Worm (Caenorhabditis elegans) whole organism, young adult: ENCODE measurements around the gene Y17D7B.10.

Experiments used
- B0019.2 ChIP-seq: fragments of 200-800 bp; sonication (Bioruptor generic); conservative IDR thresholded peaks from 2 replicates; pipeline ENCODE4 v1.3.6; 2022; ENCODE audit warnings: missing genetic modification reagents, missing genetic modification characterization, missing compliant biosample characterization
- B0035.1 ChIP-seq: sonication (generic microtip); optimal IDR thresholded peaks from 2 replicates; lab custom pipeline; 2016; ENCODE audit warnings: missing genetic modification characterization, mild to moderate bottlenecking, missing compliant biosample characterization, missing genotype, missing genetic modification reagents
- B0336.3 ChIP-seq: fragments of 200-800 bp; sonication (Bioruptor generic); IDR thresholded peaks from 2 replicates; pipeline ENCODE4 v1.3.6; 2022; ENCODE audit warnings: missing genetic modification characterization, missing compliant biosample characterization
- C17E4.6 ChIP-seq: fragments of 200-800 bp; sonication (Bioruptor generic); IDR thresholded peaks from 2 replicates; pipeline ENCODE4 v1.3.6; 2022; ENCODE audit warnings: missing genetic modification reagents, missing genetic modification characterization, missing compliant biosample characterization
- F37B4.10 ChIP-seq: fragments of 200-800 bp; sonication (Bioruptor generic); IDR thresholded peaks from 2 replicates; pipeline ENCODE4 v1.3.6; 2022; ENCODE audit warnings: missing genetic modification characterization, missing compliant biosample characterization
- F49E8.2 ChIP-seq: sonication (generic microtip); optimal IDR thresholded peaks from 3 replicates; lab custom pipeline; 2017; ENCODE audit warnings: missing genetic modification characterization, mild to moderate bottlenecking, missing compliant biosample characterization, antibody characterized with exemption, moderate library complexity; ENCODE audit not compliant: insufficient read depth
- F52B5.7 ChIP-seq: sonication (generic microtip); optimal IDR thresholded peaks from 2 replicates; lab custom pipeline; 2016; ENCODE audit warnings: mild to moderate bottlenecking, missing genetic modification characterization, missing compliant biosample characterization
- T26A5.8 ChIP-seq: sonication (generic microtip); optimal IDR thresholded peaks from 2 replicates; lab custom pipeline; 2016; ENCODE audit warnings: missing genetic modification characterization, missing compliant biosample characterization
- Y56A3A.18 ChIP-seq: fragments of 200-800 bp; sonication (Bioruptor generic); IDR thresholded peaks from 2 replicates; pipeline ENCODE4 v1.3.6; 2022; ENCODE audit warnings: missing genetic modification reagents, missing genetic modification characterization, missing compliant biosample characterization
- ZK185.1 ChIP-seq: sonication (generic microtip); optimal IDR thresholded peaks from 2 replicates; lab custom pipeline; 2016; ENCODE audit warnings: mild to moderate bottlenecking, missing genetic modification characterization, missing compliant biosample characterization; ENCODE audit not compliant: poor library complexity, severe bottlenecking
- akir-1 ChIP-seq: fragments of 200-800 bp; sonication (Bioruptor generic); optimal IDR thresholded peaks from 2 replicates; lab custom pipeline; 2018; ENCODE audit warnings: mild to moderate bottlenecking, missing genetic modification characterization, moderate library complexity, missing compliant biosample characterization
- aptf-2 ChIP-seq: fragments of 200-800 bp; sonication (Bioruptor generic); conservative IDR thresholded peaks from 2 replicates; pipeline ENCODE4 v1.3.6; 2022; ENCODE audit warnings: missing genetic modification reagents, missing genetic modification characterization, missing compliant biosample characterization
- attf-3 ChIP-seq: fragments of 200-800 bp; sonication (Bioruptor generic); conservative IDR thresholded peaks from 2 replicates; pipeline ENCODE4 v1.3.6; 2022; ENCODE audit warnings: missing genetic modification reagents, missing genetic modification characterization, missing compliant biosample characterization
- attf-5 ChIP-seq: fragments of 200-800 bp; sonication (Bioruptor generic); optimal IDR thresholded peaks from 2 replicates; lab custom pipeline; 2018; ENCODE audit warnings: mild to moderate bottlenecking, missing genetic modification characterization, missing compliant biosample characterization
- cebp-2 ChIP-seq: fragments of 200-800 bp; sonication (Bioruptor generic); IDR thresholded peaks from 2 replicates; pipeline ENCODE4 v1.3.6; 2022; ENCODE audit warnings: missing genetic modification characterization, missing compliant biosample characterization
- ceh-100 ChIP-seq: fragments of 200-800 bp; sonication (Bioruptor generic); IDR thresholded peaks from 2 replicates; pipeline ENCODE4 v1.3.6; 2022; ENCODE audit warnings: missing genetic modification reagents, missing genetic modification characterization, missing compliant biosample characterization
- ceh-40 ChIP-seq: fragments of 200-800 bp; sonication (Bioruptor generic); IDR thresholded peaks from 2 replicates; pipeline ENCODE4 v1.3.6; 2022; ENCODE audit warnings: missing genetic modification characterization, missing compliant biosample characterization
- die-1 ChIP-seq: sonication (generic microtip); optimal IDR thresholded peaks from 2 replicates; lab custom pipeline; 2016; ENCODE audit warnings: missing genotype, mild to moderate bottlenecking, missing genetic modification characterization, missing compliant biosample characterization
- efl-1 ChIP-seq: fragments of 150-350 bp; optimal IDR thresholded peaks from 2 replicates; lab custom pipeline; 2014; ENCODE audit warnings: missing biosample characterization, missing genetic modification reagents, missing genetic modification characterization
- ets-4 ChIP-seq: fragments of 200-800 bp; sonication (Bioruptor generic); optimal IDR thresholded peaks from 2 replicates; lab custom pipeline; 2018; ENCODE audit warnings: mild to moderate bottlenecking, missing genetic modification characterization, missing compliant biosample characterization
- him-1 ChIP-seq: sonication (generic microtip); optimal IDR thresholded peaks from 2 replicates; lab custom pipeline; 2016; ENCODE audit warnings: missing genotype, missing genetic modification reagents, missing genetic modification characterization, missing compliant biosample characterization
- hlh-26 ChIP-seq: fragments of 200-800 bp; sonication (Bioruptor generic); conservative IDR thresholded peaks from 2 replicates; pipeline ENCODE4 v1.3.6; 2022; ENCODE audit warnings: missing genetic modification reagents, missing genetic modification characterization, missing compliant biosample characterization
- hmg-1.2 ChIP-seq: fragments of 200-800 bp; sonication (Bioruptor generic); IDR thresholded peaks from 2 replicates; pipeline ENCODE4 v1.3.6; 2022; ENCODE audit warnings: missing genetic modification reagents, missing genetic modification characterization, missing compliant biosample characterization
- lag-1 ChIP-seq: fragments of 200-800 bp; sonication (Bioruptor generic); IDR thresholded peaks from 2 replicates; pipeline ENCODE4 v1.3.6; 2022; ENCODE audit warnings: missing genetic modification reagents, missing genetic modification characterization, missing compliant biosample characterization
- let-607 ChIP-seq, 2 experiments: fragments of 200-800 bp in 1 of 2; sonication (Bioruptor generic) in 1 of 2; sonication (generic microtip) in 1 of 2; optimal IDR thresholded peaks; 2 replicates each; lab custom pipeline; 2016 to 2018; ENCODE audit warnings: mild to moderate bottlenecking in 2 of 2, missing compliant biosample characterization in 2 of 2, missing genetic modification characterization in 2 of 2, moderate library complexity in 2 of 2, missing genotype in 1 of 2
- lin-26 ChIP-seq: fragments of 200-800 bp; sonication (Bioruptor generic); IDR thresholded peaks from 2 replicates; pipeline ENCODE4 v1.3.6; 2022; ENCODE audit warnings: missing genetic modification reagents, missing genetic modification characterization, missing compliant biosample characterization
- lin-35 ChIP-seq, 3 experiments: fragments of 150-350 bp in 2 of 3; sonication (generic microtip) in 1 of 3; optimal IDR thresholded peaks; 2 replicates each; lab custom pipeline; 2014 to 2018; ENCODE audit warnings: missing biosample characterization in 3 of 3, missing genetic modification characterization in 3 of 3, missing genetic modification reagents in 3 of 3
- lir-1 ChIP-seq: fragments of 200-800 bp; sonication (Bioruptor generic); conservative IDR thresholded peaks from 2 replicates; pipeline ENCODE4 v1.3.6; 2022; ENCODE audit warnings: missing genetic modification reagents, missing genetic modification characterization, missing compliant biosample characterization
- madf-6 ChIP-seq: fragments of 200-800 bp; sonication (Bioruptor generic); IDR thresholded peaks from 2 replicates; pipeline ENCODE4 v1.3.6; 2022; ENCODE audit warnings: missing genetic modification reagents, missing genetic modification characterization, missing compliant biosample characterization
- madf-8 ChIP-seq: fragments of 200-800 bp; sonication (Bioruptor generic); conservative IDR thresholded peaks from 2 replicates; pipeline ENCODE4 v1.3.6; 2022; ENCODE audit warnings: missing genetic modification reagents, missing genetic modification characterization, missing compliant biosample characterization
- mcd-1 ChIP-seq: fragments of 200-800 bp; sonication (Bioruptor generic); IDR thresholded peaks from 2 replicates; pipeline ENCODE4 v1.3.6; 2022; ENCODE audit warnings: missing genetic modification reagents, missing genetic modification characterization, missing compliant biosample characterization
- mel-28 ChIP-seq: sonication (generic microtip); optimal IDR thresholded peaks from 2 replicates; lab custom pipeline; 2016; ENCODE audit warnings: borderline replicate concordance, mild to moderate bottlenecking, missing genetic modification characterization, missing compliant biosample characterization
- mxl-1 ChIP-seq: sonication (generic microtip); optimal IDR thresholded peaks from 2 replicates; lab custom pipeline; 2016; ENCODE audit warnings: missing genetic modification characterization, missing compliant biosample characterization
- nfya-1 ChIP-seq: sonication (generic microtip); optimal IDR thresholded peaks from 2 replicates; lab custom pipeline; 2017; ENCODE audit warnings: antibody characterized with exemption, missing compliant biosample characterization, missing genetic modification characterization, borderline replicate concordance; ENCODE audit not compliant: insufficient read depth
- snpc-1.1 ChIP-seq: sonication (generic microtip); optimal IDR thresholded peaks from 2 replicates; lab custom pipeline; 2017; ENCODE audit warnings: missing genetic modification characterization, mild to moderate bottlenecking, missing compliant biosample characterization, antibody characterized with exemption, moderate library complexity, missing genotype, missing genetic modification reagents; ENCODE audit not compliant: insufficient read depth
- snpc-3.4 ChIP-seq: sonication (generic microtip); optimal IDR thresholded peaks from 2 replicates; lab custom pipeline; 2017; ENCODE audit warnings: missing genetic modification characterization, mild to moderate bottlenecking, missing compliant biosample characterization, antibody characterized with exemption, moderate library complexity, missing genotype, missing genetic modification reagents
- snpc-4 ChIP-seq, 5 experiments: fragments of 150-350 bp in 1 of 5; sonication (generic microtip) in 4 of 5; optimal IDR thresholded peaks; 2 replicates each; lab custom pipeline; 2014 to 2018; ENCODE audit warnings: missing genetic modification characterization in 5 of 5, missing biosample characterization in 3 of 5, antibody characterized with exemption in 2 of 5, mild to moderate bottlenecking in 2 of 5, missing compliant biosample characterization in 2 of 5, missing genotype in 2 of 5, moderate library complexity in 2 of 5, missing genetic modification reagents in 1 of 5
- sptf-2 ChIP-seq: fragments of 200-800 bp; sonication (Bioruptor generic); optimal IDR thresholded peaks from 2 replicates; lab custom pipeline; 2018; ENCODE audit warnings: mild to moderate bottlenecking, missing genetic modification characterization, missing compliant biosample characterization
- tbp1 ChIP-seq: fragments of 200-800 bp; sonication (Bioruptor generic); optimal IDR thresholded peaks from 2 replicates; lab custom pipeline; 2018; ENCODE audit warnings: mild to moderate bottlenecking, missing genetic modification characterization, missing compliant biosample characterization
- xnd-1 ChIP-seq: sonication (generic microtip); optimal IDR thresholded peaks from 2 replicates; lab custom pipeline; 2016; ENCODE audit warnings: missing genotype, missing genetic modification reagents, missing genetic modification characterization, missing compliant biosample characterization
- zfh-2 ChIP-seq: fragments of 200-800 bp; sonication (Bioruptor generic); conservative IDR thresholded peaks from 2 replicates; pipeline ENCODE4 v1.3.6; 2022; ENCODE audit warnings: missing genetic modification reagents, missing genetic modification characterization, missing compliant biosample characterization
- ztf-25 ChIP-seq: fragments of 200-800 bp; sonication (Bioruptor generic); IDR thresholded peaks from 2 replicates; pipeline ENCODE4 v1.3.6; 2022; ENCODE audit warnings: missing genetic modification reagents, missing genetic modification characterization, missing compliant biosample characterization
- ztf-26 ChIP-seq: sonication (generic microtip); optimal IDR thresholded peaks from 2 replicates; lab custom pipeline; 2017; ENCODE audit warnings: missing genetic modification characterization, missing compliant biosample characterization

The Y17D7B.10 gene

ce11 chrV:18803260-18803659 lies 19.7 kb downstream of the Y17D7B.10 start, which contains the start of gene C54E10.10:
Gene C54E10.10 (minus strand): TSS chrV:18803360.
- TF ChIP-seq ztf-25 = no peak
- TF ChIP-seq lin-26 (GFP tag; lab: Robert Waterston, UW) = no peak
- TF ChIP-seq efl-1 (GFP tag; lab: Kevin White, UChicago) = no peak
- no peak for TF ChIP-seq ceh-100 (GFP tag; lab: Robert Waterston, UW)
- TF ChIP-seq F37B4.10 (GFP tag; lab: Robert Waterston, UW) = no peak
- TF ChIP-seq madf-8 (GFP tag; lab: Robert Waterston, UW) = no peak
- no peak for TF ChIP-seq sptf-2 (GFP tag; lab: Kevin White, UChicago)
- TF ChIP-seq die-1 (tag; lab: Kevin White, UChicago) = no peak
- no peak for TF ChIP-seq T26A5.8
- no peak for TF ChIP-seq akir-1
- TF ChIP-seq lir-1 (GFP tag; lab: Robert Waterston, UW) = no peak
- no peak for TF ChIP-seq lin-35 (GFP tag; optimal IDR thresholded peaks at IDR 0.05; lab: Kevin White, UChicago)

ce11 chrV:18806409-18806808 lies 22.9 kb downstream of the Y17D7B.10 start, which contains the start of gene sri-10:
Gene sri-10 (minus strand): TSS chrV:18806509.
- TF ChIP-seq tbp1 (no peak), snpc-1.1 (tag; lab: Kevin White, UChicago) (no peak), attf-3 (GFP tag; lab: Robert Waterston, UW) (no peak), efl-1 (GFP tag; lab: Kevin White, UChicago) (no peak), mel-28 (no peak), hlh-26 (GFP tag; lab: Robert Waterston, UW) (no peak), madf-6 (GFP tag; lab: Robert Waterston, UW) (no peak), ceh-40 (no peak), hmg-1.2 (GFP tag; lab: Robert Waterston, UW) (no peak), ets-4 (no peak), mcd-1 (GFP tag; lab: Robert Waterston, UW) (no peak), nfya-1 (tag; lab: Kevin White, UChicago) (no peak), let-607 (tag; optimal IDR thresholded peaks at IDR 0.05; lab: Kevin White, UChicago) (no peak), xnd-1 (tag; lab: Kevin White, UChicago) (no peak), lin-26 (GFP tag; lab: Robert Waterston, UW) (no peak), B0019.2 (GFP tag; lab: Robert Waterston, UW) (no peak), him-1 (tag; lab: Kevin White, UChicago) (no peak), B0336.3 (GFP tag; lab: Robert Waterston, UW) (no peak), C17E4.6 (no peak), Y56A3A.18 (no peak)

- TF ChIP-seq attf-5 (GFP tag; lab: Kevin White, UChicago) = no peak
- no peak for TF ChIP-seq ZK185.1 (tag; lab: Kevin White, UChicago)
- TF ChIP-seq snpc-4 (GFP tag; optimal IDR thresholded peaks at IDR 0.05; lab: Kevin White, UChicago) = no peak
- no peak for TF ChIP-seq snpc-4 (tag; optimal IDR thresholded peaks at IDR 0.05; lab: Kevin White, UChicago)
- TF ChIP-seq F52B5.7 (tag; lab: Kevin White, UChicago) = no peak
- TF ChIP-seq ztf-26 (tag; lab: Kevin White, UChicago) = no peak
- no peak for TF ChIP-seq F49E8.2 (tag; lab: Kevin White, UChicago)
- no peak for TF ChIP-seq lag-1 (GFP tag; lab: Robert Waterston, UW)
- no peak for TF ChIP-seq ceh-40
- TF ChIP-seq cebp-2 (GFP tag; lab: Robert Waterston, UW) = no peak
- TF ChIP-seq mxl-1 (tag; lab: Kevin White, UChicago) = no peak
- TF ChIP-seq zfh-2 = 0 out of 2 replicates have a peak, but pooled peaks have one; percentile 38
- no peak for TF ChIP-seq snpc-3.4 (tag; lab: Kevin White, UChicago)
- TF ChIP-seq madf-6 (GFP tag; lab: Robert Waterston, UW) = no peak
- no peak for TF ChIP-seq tbp1
- TF ChIP-seq xnd-1 (tag; lab: Kevin White, UChicago) = no peak
- no peak for TF ChIP-seq aptf-2 (GFP tag; lab: Robert Waterston, UW)
- peak; percentile 63; the same call in 1 of the 2 replicates for TF ChIP-seq hmg-1.2 (GFP tag; lab: Robert Waterston, UW)
- no peak for TF ChIP-seq B0035.1 (tag; lab: Kevin White, UChicago)
Observed at ce11 chrV:18808621-18809020, 25.1 kb downstream of the Y17D7B.10 start, which contains the start of gene C54E10.6. Gene C54E10.6 (minus strand): TSS chrV:18808729.
